Worm (Caenorhabditis elegans): ENCODE results near the gene srg-15.

- TF ChIP-seq nhr-76 (tag; optimal IDR thresholded peaks at IDR 0.05): no peak
- TF ChIP-seq skn-1 (tag; optimal IDR thresholded peaks at IDR 0.05): no peak
- no peak for TF ChIP-seq nhr-41 (GFP tag; IDR thresholded peaks at IDR 0.05)
- no peak for TF ChIP-seq fkh-10 (GFP tag; optimal IDR thresholded peaks at IDR 0.05)
- TF ChIP-seq daf-12 (tag; optimal IDR thresholded peaks at IDR 0.05): no peak
- no peak for TF ChIP-seq pqm-1 (tag; optimal IDR thresholded peaks at IDR 0.05)
- TF ChIP-seq mep-1 (tag; optimal IDR thresholded peaks at IDR 0.05): no peak
- TF ChIP-seq lin-39 (tag; optimal IDR thresholded peaks at IDR 0.05): no peak
- no peak for TF ChIP-seq ztf-11 (tag; optimal IDR thresholded peaks at IDR 0.05)
Observed at ce11 chrII:8732339-8733100, 22.3 kb upstream of the srg-15 start, which contains the start of gene rol-6.

Measured in whole organism, L4 larva.